Worm (Caenorhabditis elegans) whole organism, mixed stage, embryonic: ENCODE data around the gene T14B4.5.

Experiments used
- M03D4.4 ChIP-seq: sonication (generic microtip); optimal IDR thresholded peaks from 2 replicates; lab custom pipeline; 2017; ENCODE audit warnings: mild to moderate bottlenecking, missing genetic modification characterization, missing compliant biosample characterization
- bed-3 ChIP-seq: fragments of 200-800 bp; sonication (Bioruptor generic); optimal IDR thresholded peaks from 3 replicates; lab custom pipeline; 2018; ENCODE audit warnings: mild to moderate bottlenecking, missing genetic modification characterization, moderate library complexity, missing compliant biosample characterization
- blmp-1 ChIP-seq: fragments of 150-350 bp; optimal IDR thresholded peaks from 2 replicates; lab custom pipeline; 2014; ENCODE audit warnings: missing biosample characterization, missing genetic modification characterization
- ceh-39 ChIP-seq: fragments of 150-350 bp; optimal IDR thresholded peaks from 2 replicates; lab custom pipeline; 2014; ENCODE audit warnings: missing biosample characterization, missing genetic modification characterization
- ceh-43 ChIP-seq: fragments of 200-800 bp; sonication (Bioruptor generic); optimal IDR thresholded peaks from 2 replicates; lab custom pipeline; 2018; ENCODE audit warnings: mild to moderate bottlenecking, missing genetic modification characterization, moderate library complexity, missing compliant biosample characterization
- ceh-83 ChIP-seq: fragments of 200-800 bp; sonication (Bioruptor generic); optimal IDR thresholded peaks from 2 replicates; lab custom pipeline; 2018; ENCODE audit warnings: mild to moderate bottlenecking, missing genetic modification characterization, missing compliant biosample characterization
- ces-1 ChIP-seq: fragments of 150-350 bp; optimal IDR thresholded peaks from 2 replicates; lab custom pipeline; 2014; ENCODE audit warnings: missing biosample characterization, missing genetic modification reagents, missing genetic modification characterization
- cnd-1 ChIP-seq: fragments of 200-800 bp; sonication (Bioruptor generic); optimal IDR thresholded peaks from 2 replicates; lab custom pipeline; 2018; ENCODE audit warnings: mild to moderate bottlenecking, missing genetic modification characterization, missing compliant biosample characterization
- drap-1 ChIP-seq: fragments of 200-800 bp; sonication (Bioruptor generic); optimal IDR thresholded peaks from 3 replicates; lab custom pipeline; 2018; ENCODE audit warnings: mild to moderate bottlenecking, missing genetic modification characterization, missing compliant biosample characterization
- elt-1 ChIP-seq: sonication (generic microtip); optimal IDR thresholded peaks from 2 replicates; lab custom pipeline; 2017; ENCODE audit warnings: missing genetic modification characterization, mild to moderate bottlenecking, missing compliant biosample characterization, antibody characterized with exemption, moderate library complexity, borderline replicate concordance; ENCODE audit not compliant: insufficient read depth
- elt-3 ChIP-seq: fragments of 150-350 bp; optimal IDR thresholded peaks from 2 replicates; lab custom pipeline; 2014; ENCODE audit warnings: missing biosample characterization, missing genetic modification characterization
- flh-1 ChIP-seq: fragments of 200-800 bp; sonication (Bioruptor generic); optimal IDR thresholded peaks from 2 replicates; lab custom pipeline; 2018; ENCODE audit warnings: mild to moderate bottlenecking, missing genetic modification characterization, moderate library complexity, missing compliant biosample characterization
- ham-2 ChIP-seq: fragments of 200-800 bp; sonication (Bioruptor generic); optimal IDR thresholded peaks from 2 replicates; lab custom pipeline; 2018; ENCODE audit warnings: mild to moderate bottlenecking, missing genetic modification characterization, missing compliant biosample characterization
- hlh-1 ChIP-seq: fragments of 150-350 bp; optimal IDR thresholded peaks from 2 replicates; lab custom pipeline; 2014; ENCODE audit warnings: missing biosample characterization, missing genetic modification reagents, missing genetic modification characterization
- lin-13 ChIP-seq: fragments of 150-350 bp; optimal IDR thresholded peaks from 2 replicates; lab custom pipeline; 2014; ENCODE audit warnings: missing biosample characterization, missing genetic modification characterization
- lin-32 ChIP-seq: fragments of 200-800 bp; sonication (Bioruptor generic); optimal IDR thresholded peaks from 2 replicates; lab custom pipeline; 2018; ENCODE audit warnings: mild to moderate bottlenecking, missing genetic modification characterization, missing compliant biosample characterization
- lsy-2 ChIP-seq: fragments of 150-350 bp; optimal IDR thresholded peaks from 2 replicates; lab custom pipeline; 2014; ENCODE audit warnings: missing biosample characterization, missing genetic modification characterization
- mab-5 ChIP-seq: fragments of 150-350 bp; optimal IDR thresholded peaks from 2 replicates; lab custom pipeline; 2014; ENCODE audit warnings: missing biosample characterization, missing genetic modification characterization
- mep-1 ChIP-seq: fragments of 150-350 bp; optimal IDR thresholded peaks from 2 replicates; lab custom pipeline; 2017; ENCODE audit warnings: missing biosample characterization, missing genetic modification reagents, missing genetic modification characterization, inconsistent platforms
- mls-2 ChIP-seq: sonication (generic microtip); optimal IDR thresholded peaks from 2 replicates; lab custom pipeline; 2016; ENCODE audit warnings: mild to moderate bottlenecking, missing genetic modification characterization, moderate library complexity, missing compliant biosample characterization
- nhr-12 ChIP-seq: fragments of 150-350 bp; optimal IDR thresholded peaks from 2 replicates; lab custom pipeline; 2014; ENCODE audit warnings: missing biosample characterization, missing genetic modification characterization
- nhr-2 ChIP-seq: fragments of 150-350 bp; optimal IDR thresholded peaks from 2 replicates; lab custom pipeline; 2014; ENCODE audit warnings: missing biosample characterization, missing genetic modification characterization
- nhr-237 ChIP-seq: fragments of 150-350 bp; optimal IDR thresholded peaks from 2 replicates; lab custom pipeline; 2014; ENCODE audit warnings: missing biosample characterization, missing genetic modification characterization
- nhr-28 ChIP-seq: fragments of 150-350 bp; optimal IDR thresholded peaks from 2 replicates; lab custom pipeline; 2014; ENCODE audit warnings: missing biosample characterization, missing genetic modification characterization
- nhr-76 ChIP-seq: sonication (generic microtip); optimal IDR thresholded peaks from 2 replicates; lab custom pipeline; 2017; ENCODE audit warnings: missing biosample characterization, missing genetic modification characterization
- pha-4 ChIP-seq: fragments of 150-350 bp; optimal IDR thresholded peaks from 2 replicates; lab custom pipeline; 2018; ENCODE audit warnings: missing biosample characterization, missing genetic modification reagents, missing genetic modification characterization
- sem-2 ChIP-seq: fragments of 200-800 bp; sonication (Bioruptor generic); optimal IDR thresholded peaks from 2 replicates; lab custom pipeline; 2018; ENCODE audit warnings: mild to moderate bottlenecking, missing genetic modification characterization, missing compliant biosample characterization
- snpc-4 ChIP-seq: fragments of 150-350 bp; optimal IDR thresholded peaks from 2 replicates; lab custom pipeline; 2014; ENCODE audit warnings: missing biosample characterization, missing genetic modification characterization
- sptf-1 ChIP-seq: sonication (generic microtip); optimal IDR thresholded peaks from 2 replicates; lab custom pipeline; 2017; ENCODE audit warnings: mild to moderate bottlenecking, missing genetic modification characterization, moderate library complexity, missing compliant biosample characterization
- tbx-8 ChIP-seq: fragments of 200-800 bp; sonication (Bioruptor generic); optimal IDR thresholded peaks from 2 replicates; lab custom pipeline; 2018; ENCODE audit warnings: mild to moderate bottlenecking, missing genetic modification characterization, moderate library complexity, missing compliant biosample characterization
- unc-120 ChIP-seq: sonication (generic microtip); optimal IDR thresholded peaks from 2 replicates; lab custom pipeline; 2017; ENCODE audit warnings: missing genetic modification characterization, missing compliant biosample characterization; ENCODE audit not compliant: poor library complexity, severe bottlenecking
- unc-39 ChIP-seq: fragments of 150-350 bp; optimal IDR thresholded peaks from 2 replicates; lab custom pipeline; 2014; ENCODE audit warnings: missing biosample characterization, missing genetic modification characterization
- unc-62 ChIP-seq: fragments of 150-350 bp; optimal IDR thresholded peaks from 2 replicates; lab custom pipeline; 2014; ENCODE audit warnings: missing biosample characterization, missing genetic modification reagents, missing genetic modification characterization
- zip-8 ChIP-seq: fragments of 150-350 bp; optimal IDR thresholded peaks from 2 replicates; lab custom pipeline; 2014; ENCODE audit warnings: missing biosample characterization, missing genetic modification characterization
- ztf-11 ChIP-seq: fragments of 150-350 bp; optimal IDR thresholded peaks from 2 replicates; lab custom pipeline; 2014; ENCODE audit warnings: missing biosample characterization, missing genetic modification characterization

Gene T14B4.5

DNA sequence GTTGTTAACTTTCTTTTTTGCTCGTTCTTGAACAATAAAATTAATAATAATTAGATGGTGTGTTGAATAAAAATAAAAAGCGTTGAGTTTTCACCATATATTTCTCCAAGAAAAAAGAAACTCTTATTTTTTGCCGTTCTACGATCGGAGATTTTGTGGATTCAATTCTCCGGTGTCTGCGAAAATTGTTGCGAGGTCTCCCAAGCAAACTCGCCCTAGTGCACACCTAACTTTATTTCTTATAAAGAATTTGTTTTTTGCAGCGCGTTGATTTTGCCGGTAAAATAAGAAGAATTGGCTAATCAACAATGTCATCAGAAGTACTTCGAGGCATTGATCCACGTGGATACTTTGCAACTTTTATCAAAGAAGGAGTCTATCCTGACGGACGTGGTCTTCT, 24.8 kb downstream of the T14B4.5 start, which contains the start of gene exos-8:
exos-8 (plus strand) TSS at position 264 of the 400 bp plus-strand sequence.
- peak; percentile 67 for TF ChIP-seq lsy-2 (tag; lab: Kevin White, UChicago)
- no peak for TF ChIP-seq unc-39 (tag; lab: Kevin White, UChicago)
- TF ChIP-seq drap-1, result peak; percentile 6
- no peak for TF ChIP-seq ham-2 (GFP tag; lab: Kevin White, UChicago)
- peak; percentile 46 for TF ChIP-seq cnd-1 (tag; lab: Kevin White, UChicago)
- no peak for TF ChIP-seq bed-3
- no peak for TF ChIP-seq nhr-28 (tag; lab: Kevin White, UChicago)
- TF ChIP-seq sem-2 (GFP tag; lab: Kevin White, UChicago), result no peak
- no peak for TF ChIP-seq mab-5 (tag; lab: Kevin White, UChicago)
- TF ChIP-seq nhr-237 (tag; lab: Kevin White, UChicago), result peak; percentile 49
- TF ChIP-seq ceh-43, result no peak
- TF ChIP-seq zip-8, result no peak
- peak; percentile 34 for TF ChIP-seq lin-13
- no peak for TF ChIP-seq tbx-8 (GFP tag; lab: Kevin White, UChicago)
- TF ChIP-seq unc-62, result no peak
- no peak for TF ChIP-seq ceh-39 (tag; lab: Kevin White, UChicago)
- TF ChIP-seq elt-1 (tag; lab: Kevin White, UChicago), result no peak
- TF ChIP-seq nhr-2, result no peak
- peak; percentile 28 for TF ChIP-seq M03D4.4 (tag; lab: Kevin White, UChicago)
- no peak for TF ChIP-seq sptf-1
- no peak for TF ChIP-seq elt-3 (tag; lab: Kevin White, UChicago)
- peak; percentile 50 for TF ChIP-seq mls-2 (tag; lab: Kevin White, UChicago)
- TF ChIP-seq lin-32 (GFP tag; lab: Kevin White, UChicago), result peak; percentile 1
- no peak for TF ChIP-seq blmp-1 (tag; lab: Kevin White, UChicago)
- TF ChIP-seq nhr-12 (tag; lab: Kevin White, UChicago), result no peak
- no peak for TF ChIP-seq hlh-1 (tag; lab: Kevin White, UChicago)
- TF ChIP-seq ceh-83, result no peak
- TF ChIP-seq ces-1 (GFP tag; lab: Kevin White, UChicago), result peak; percentile 76
- no peak for TF ChIP-seq snpc-4
- no peak for TF ChIP-seq unc-120 (tag; lab: Kevin White, UChicago)
- no peak for TF ChIP-seq ztf-11 (tag; lab: Kevin White, UChicago)
- TF ChIP-seq nhr-76, result no peak
- no peak for TF ChIP-seq flh-1 (GFP tag; lab: Kevin White, UChicago)
- TF ChIP-seq pha-4 (tag; lab: Kevin White, UChicago), result no peak
- TF ChIP-seq mep-1 (tag; lab: Kevin White, UChicago), result peak; percentile 67

DNA sequence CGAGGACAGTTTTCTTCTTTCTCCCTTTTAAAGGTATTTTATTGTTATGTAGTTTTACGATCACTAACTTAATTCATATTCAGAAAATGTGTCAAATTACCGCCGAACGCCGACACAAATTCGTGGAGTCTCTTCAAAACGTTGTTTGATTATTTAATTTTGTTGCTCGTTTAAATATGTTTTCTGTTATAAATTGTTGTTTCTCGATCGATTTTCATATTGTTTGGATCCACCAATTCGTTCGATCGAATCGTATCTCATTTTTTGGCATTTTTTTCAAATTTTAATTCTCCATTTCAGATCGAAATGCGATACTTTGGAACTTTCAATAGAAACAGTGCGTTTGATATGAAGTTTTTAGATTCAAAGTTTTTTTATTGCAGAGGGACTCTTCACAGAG, 26.0 kb downstream of the T14B4.5 start, which contains the start of gene F41G3.6:
F41G3.6 (plus strand) TSS at position 301 of the 400 bp plus-strand sequence.
- TF ChIP-seq elt-3 (tag; lab: Kevin White, UChicago) (no peak), nhr-2 (no peak), unc-39 (tag; lab: Kevin White, UChicago) (no peak), nhr-12 (tag; lab: Kevin White, UChicago) (no peak), lin-13 (no peak), hlh-1 (tag; lab: Kevin White, UChicago) (no peak), M03D4.4 (tag; lab: Kevin White, UChicago) (no peak), nhr-76 (no peak), mab-5 (tag; lab: Kevin White, UChicago) (no peak), zip-8 (no peak)

DNA sequence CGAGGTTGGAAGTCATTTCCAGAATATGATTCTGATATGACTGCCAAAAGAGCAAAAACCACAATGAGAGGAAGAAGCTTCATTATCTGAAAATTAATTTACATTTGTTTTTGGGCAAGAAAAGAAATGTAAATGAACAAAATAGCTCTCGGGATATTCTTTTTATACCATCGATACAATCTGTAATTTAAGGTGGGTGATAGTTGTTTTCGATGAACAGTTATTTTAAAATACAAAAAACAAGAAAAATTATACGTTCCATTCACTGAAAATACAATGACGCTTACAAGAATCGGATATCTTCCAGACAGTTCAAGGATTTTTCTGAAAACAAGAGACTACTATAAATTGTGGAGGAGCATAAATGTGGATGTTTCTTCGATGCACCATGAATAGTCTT, 28.0 kb downstream of the T14B4.5 start, which contains the start of gene ins-15:
ins-15 (minus strand) TSS at position 101 of the 400 bp plus-strand sequence.
- TF ChIP-seq unc-62, result no peak
- no peak for TF ChIP-seq lsy-2 (tag; lab: Kevin White, UChicago)
- TF ChIP-seq nhr-237 (tag; lab: Kevin White, UChicago), result no peak
- TF ChIP-seq snpc-4, result no peak
- no peak for TF ChIP-seq lin-13
- no peak for TF ChIP-seq M03D4.4 (tag; lab: Kevin White, UChicago)
- TF ChIP-seq nhr-28 (tag; lab: Kevin White, UChicago), result no peak
- no peak for TF ChIP-seq drap-1
- no peak for TF ChIP-seq ceh-43
- no peak for TF ChIP-seq ceh-83
- no peak for TF ChIP-seq elt-1 (tag; lab: Kevin White, UChicago)
- TF ChIP-seq mab-5 (tag; lab: Kevin White, UChicago), result no peak
- TF ChIP-seq, all 35 proteins: peak for 0
